Worm (Caenorhabditis elegans): ENCODE measurements around the gene clc-23.

- TF ChIP-seq nhr-237 (tag; optimal IDR thresholded peaks at IDR 0.05) (no peak), nhr-21 (tag; optimal IDR thresholded peaks at IDR 0.05) (no peak), zag-1 (tag; optimal IDR thresholded peaks at IDR 0.05) (no peak)
Observed at ce11 chrIII:996564-996963, 24.2 kb upstream of the clc-23 start.

Measured in whole organism, L2 larva.